Worm (Caenorhabditis elegans): ENCODE results near the gene nonu-1.

The nonu-1 gene

ce11 chrIII:4852025-4852424, 2.3 kb upstream of the nonu-1 start, which contains the start of gene ced-4:
TSS of gene ced-4 (plus strand) at chrIII:4852325.
- TF ChIP-seq let-607 (tag; optimal IDR thresholded peaks at IDR 0.05) (no peak), madf-3 (GFP tag; IDR thresholded peaks at IDR 0.05) (0 out of 2 replicates have a peak, but pooled peaks have one; percentile 32), lin-35 (GFP tag; optimal IDR thresholded peaks at IDR 0.05) (peak in 1 of 3 experiments; percentile 1)

- peak; percentile 21 for TF ChIP-seq lin-54 (GFP tag; optimal IDR thresholded peaks at IDR 0.05)
- no peak for TF ChIP-seq Y53F4B.3 (GFP tag; IDR thresholded peaks at IDR 0.05)
- no peak for TF ChIP-seq attf-6 (GFP tag; IDR thresholded peaks at IDR 0.05)
- peak; percentile 43 for TF ChIP-seq lsl-1 (GFP tag; optimal IDR thresholded peaks at IDR 0.05)
- TF ChIP-seq dpl-1 (GFP tag; optimal IDR thresholded peaks at IDR 0.05), result peak; percentile 14
- TF ChIP-seq lin-35 (GFP tag; optimal IDR thresholded peaks at IDR 0.05), result peak in 1 of 3 experiments; percentile 29
- TF ChIP-seq efl-1 (GFP tag; optimal IDR thresholded peaks at IDR 0.05), result peak; percentile 4
These were observed 432 bp upstream of the nonu-1 start, which contains the start of gene F26A1.1 for ce11 chrIII:4850139-4850538. TSS of gene F26A1.1 (plus strand) at chrIII:4850507.

- TF ChIP-seq repo-1 (tag; optimal IDR thresholded peaks at IDR 0.05), result no peak
- no peak for TF ChIP-seq snpc-3.4 (tag; optimal IDR thresholded peaks at IDR 0.05)
- TF ChIP-seq ceh-27 (GFP tag; optimal IDR thresholded peaks at IDR 0.05), result no peak
- TF ChIP-seq Y56A3A.18 (GFP tag; IDR thresholded peaks at IDR 0.05), result no peak
These were observed 5.4 kb downstream of the nonu-1 start, which contains the start of the genes clec-157 and fkh-5 for ce11 chrIII:4844327-4844726. TSS of gene clec-157 (minus strand) at chrIII:4844427. TSS of gene fkh-5 (plus strand) at chrIII:4844662.

ce11 chrIII:4842173-4842572, 7.5 kb downstream of the nonu-1 start, which contains the start of gene clec-156:
TSS of gene clec-156 (minus strand) at chrIII:4842273.
- TF ChIP-seq nhr-27 (tag; optimal IDR thresholded peaks at IDR 0.05) (no peak), F49E8.2 (tag; optimal IDR thresholded peaks at IDR 0.05; ENCODE audit: insufficient read depth) (no peak), zfh-2 (GFP tag; conservative IDR thresholded peaks at IDR 0.05) (no peak), ztf-22 (GFP tag; optimal IDR thresholded peaks at IDR 0.05) (no peak), hlh-26 (GFP tag; conservative IDR thresholded peaks at IDR 0.05) (no peak), nhr-90 (tag; optimal IDR thresholded peaks at IDR 0.05) (no peak), ceh-58 (GFP tag; IDR thresholded peaks at IDR 0.05) (no peak), F52B5.7 (tag; optimal IDR thresholded peaks at IDR 0.05) (no peak), snpc-1.3 (tag; optimal IDR thresholded peaks at IDR 0.05; ENCODE audit: insufficient read depth) (no peak), efl-1 (GFP tag; optimal IDR thresholded peaks at IDR 0.05) (no peak), F55B11.4 (tag; optimal IDR thresholded peaks at IDR 0.05; ENCODE audit: borderline replicate concordance, insufficient read depth) (no peak), ztf-28 (GFP tag; IDR thresholded peaks at IDR 0.05) (no peak), hsf-1 (GFP tag; IDR thresholded peaks at IDR 0.05) (no peak), sptf-2 (GFP tag; optimal IDR thresholded peaks at IDR 0.05) (no peak), lsy-27 (tag; optimal IDR thresholded peaks at IDR 0.05; ENCODE audit: borderline replicate concordance, insufficient read depth) (no peak), tbp1 (GFP tag; optimal IDR thresholded peaks at IDR 0.05) (no peak), nfya-2 (GFP tag; IDR thresholded peaks at IDR 0.05) (no peak), egrh-3 (GFP tag; IDR thresholded peaks at IDR 0.05) (no peak), F10E7.11 (tag; optimal IDR thresholded peaks at IDR 0.05) (no peak), madf-8 (GFP tag; conservative IDR thresholded peaks at IDR 0.05) (no peak)
